Worm (Caenorhabditis elegans) whole organism, L4/young adult: ENCODE results near the gene Y11D7A.10.

Source experiments
- W03F9.2 ChIP-seq: fragments of 150-350 bp; optimal IDR thresholded peaks from 2 replicates; lab custom pipeline; 2014; ENCODE audit warnings: missing biosample characterization, missing genetic modification characterization
- dao-5 ChIP-seq: sonication (generic microtip); optimal IDR thresholded peaks from 2 replicates; lab custom pipeline; 2016; ENCODE audit warnings: missing genotype, missing genetic modification characterization, moderate library complexity, missing compliant biosample characterization

- TF ChIP-seq W03F9.2 (tag; lab: Kevin White, UChicago) (no peak), dao-5 (tag; lab: Kevin White, UChicago) (no peak)
These were observed 2.7 kb downstream of the Y11D7A.10 start for ce11 chrIV:9256865-9257264.
